Worm (Caenorhabditis elegans) whole organism, L4 larva: ENCODE results near the gene C17C3.3.

ENCODE experiments used
- F10B5.3 ChIP-seq: sonication (generic microtip); optimal IDR thresholded peaks from 2 replicates; lab custom pipeline; 2016; ENCODE audit warnings: mild to moderate bottlenecking, missing genetic modification characterization, missing compliant biosample characterization
- F49E8.2 ChIP-seq: sonication (generic microtip); optimal IDR thresholded peaks from 2 replicates; lab custom pipeline; 2016; ENCODE audit warnings: missing compliant biosample characterization, mild to moderate bottlenecking, missing genetic modification characterization, borderline replicate concordance
- R02D3.7 ChIP-seq: fragments of 150-350 bp; sonication (generic microtip); optimal IDR thresholded peaks from 3 replicates; lab custom pipeline; 2014; ENCODE audit warnings: missing biosample characterization, missing genetic modification characterization
- T20F7.1 ChIP-seq: fragments of 200-800 bp; sonication (Bioruptor generic); optimal IDR thresholded peaks from 2 replicates; lab custom pipeline; 2018; ENCODE audit warnings: mild to moderate bottlenecking, missing genetic modification characterization, missing compliant biosample characterization
- T26A8.4 ChIP-seq: fragments of 200-800 bp; sonication (Bioruptor generic); IDR thresholded peaks from 2 replicates; pipeline ENCODE4 v1.3.6; 2022; ENCODE audit warnings: missing genetic modification characterization, missing compliant biosample characterization
- Y48G9A.11 ChIP-seq: fragments of 200-800 bp; sonication (Bioruptor generic); IDR thresholded peaks from 2 replicates; pipeline ENCODE4 v1.3.6; 2022; ENCODE audit warnings: missing genetic modification reagents, missing genetic modification characterization, missing compliant biosample characterization
- Y5F2A.4 ChIP-seq: fragments of 200-800 bp; sonication (Bioruptor generic); optimal IDR thresholded peaks from 2 replicates; lab custom pipeline; 2018; ENCODE audit warnings: mild to moderate bottlenecking, missing genetic modification characterization, missing compliant biosample characterization
- Y75B8A.6 ChIP-seq: fragments of 200-800 bp; sonication (Bioruptor generic); IDR thresholded peaks from 2 replicates; pipeline ENCODE4 v1.3.6; 2022; ENCODE audit warnings: missing genetic modification reagents, missing genetic modification characterization, missing compliant biosample characterization
- ZK337.2 ChIP-seq: fragments of 200-800 bp; sonication (Bioruptor generic); IDR thresholded peaks from 2 replicates; pipeline ENCODE4 v1.3.6; 2022; ENCODE audit warnings: missing genetic modification reagents, missing genetic modification characterization, missing compliant biosample characterization
- ZK546.5 ChIP-seq, 2 experiments: sonication (generic microtip); optimal IDR thresholded peaks; 2 replicates each; lab custom pipeline; 2017; ENCODE audit warnings: missing biosample characterization in 2 of 2, missing genetic modification characterization in 2 of 2
- aha-1 ChIP-seq: fragments of 150-350 bp; peaks from one replicate; lab custom pipeline; 2014; ENCODE audit warnings: missing biosample characterization, missing genetic modification characterization
- ama-1 ChIP-seq: fragments of 150-350 bp; optimal IDR thresholded peaks from 2 replicates; lab custom pipeline; 2014; ENCODE audit warnings: inconsistent platforms, mixed read lengths
- ceh-28 ChIP-seq: fragments of 150-350 bp; optimal IDR thresholded peaks from 2 replicates; lab custom pipeline; 2014; ENCODE audit warnings: missing biosample characterization, missing genetic modification reagents, missing genetic modification characterization
- ceh-44 ChIP-seq: fragments of 200-800 bp; sonication (Bioruptor generic); IDR thresholded peaks from 2 replicates; pipeline ENCODE4 v1.3.6; 2022; ENCODE audit warnings: missing genetic modification reagents, missing genetic modification characterization, missing compliant biosample characterization
- ceh-82 ChIP-seq: sonication (generic microtip); optimal IDR thresholded peaks from 2 replicates; lab custom pipeline; 2017; ENCODE audit warnings: missing biosample characterization, missing genetic modification characterization
- cey-2 ChIP-seq: sonication (generic microtip); optimal IDR thresholded peaks from 3 replicates; lab custom pipeline; 2017; ENCODE audit warnings: missing genetic modification characterization, mild to moderate bottlenecking, missing compliant biosample characterization, antibody characterized with exemption, borderline replicate concordance; ENCODE audit not compliant: insufficient read depth
- daf-12 ChIP-seq: fragments of 150-350 bp; optimal IDR thresholded peaks from 2 replicates; lab custom pipeline; 2014; ENCODE audit warnings: missing biosample characterization, missing genetic modification reagents, missing genetic modification characterization
- daf-8 ChIP-seq: fragments of 200-800 bp; sonication (Bioruptor generic); IDR thresholded peaks from 2 replicates; pipeline ENCODE4 v1.3.6; 2022; ENCODE audit warnings: missing genetic modification characterization, missing compliant biosample characterization
- dmd-8 ChIP-seq: fragments of 200-800 bp; sonication (Bioruptor generic); IDR thresholded peaks from 2 replicates; pipeline ENCODE4 v1.3.6; 2022; ENCODE audit warnings: missing genetic modification characterization, missing compliant biosample characterization
- egl-27 ChIP-seq: sonication (generic microtip); optimal IDR thresholded peaks from 3 replicates; lab custom pipeline; 2017; ENCODE audit warnings: missing biosample characterization, missing genetic modification reagents, missing genetic modification characterization
- egl-43 ChIP-seq: fragments of 200-800 bp; sonication (Bioruptor generic); IDR thresholded peaks from 2 replicates; pipeline ENCODE4 v1.3.6; 2022; ENCODE audit warnings: missing genetic modification reagents, missing genetic modification characterization, missing compliant biosample characterization
- hif-1 ChIP-seq, 2 experiments: sonication (generic microtip); optimal IDR thresholded peaks; 2 replicates each; lab custom pipeline; 2016 to 2017; ENCODE audit warnings: missing compliant biosample characterization in 2 of 2, missing genetic modification characterization in 2 of 2, missing genetic modification reagents in 2 of 2, missing genotype in 2 of 2, mild to moderate bottlenecking in 1 of 2
- hmg-1.1 ChIP-seq: fragments of 200-800 bp; sonication (Bioruptor generic); IDR thresholded peaks from 2 replicates; pipeline ENCODE4 v1.3.6; 2022; ENCODE audit warnings: missing genetic modification reagents, missing genetic modification characterization, missing compliant biosample characterization
- jun-1 ChIP-seq: fragments of 150-350 bp; optimal IDR thresholded peaks from 2 replicates; lab custom pipeline; 2014; ENCODE audit warnings: missing biosample characterization, missing genetic modification reagents, missing genetic modification characterization
- lim-7 ChIP-seq: fragments of 200-800 bp; sonication (Bioruptor generic); IDR thresholded peaks from 2 replicates; pipeline ENCODE4 v1.3.6; 2022; ENCODE audit warnings: missing genetic modification characterization, missing compliant biosample characterization
- lin-1 ChIP-seq: fragments of 200-800 bp; sonication (Bioruptor generic); IDR thresholded peaks from 2 replicates; pipeline ENCODE4 v1.3.6; 2022; ENCODE audit warnings: missing genetic modification reagents, missing genetic modification characterization, missing compliant biosample characterization
- lin-13 ChIP-seq: fragments of 150-350 bp; optimal IDR thresholded peaks from 2 replicates; lab custom pipeline; 2014; ENCODE audit warnings: missing biosample characterization, missing genetic modification reagents, missing genetic modification characterization
- lin-15B ChIP-seq: fragments of 150-350 bp; sonication (generic microtip); optimal IDR thresholded peaks from 3 replicates; lab custom pipeline; 2014; ENCODE audit warnings: missing biosample characterization, missing genetic modification characterization
- lin-38 ChIP-seq: fragments of 200-800 bp; sonication (Bioruptor generic); IDR thresholded peaks from 2 replicates; pipeline ENCODE4 v1.3.6; 2022; ENCODE audit warnings: missing genetic modification reagents, missing genetic modification characterization, missing compliant biosample characterization
- mdl-1 ChIP-seq, 2 experiments: fragments of 150-350 bp in 1 of 2; sonication (generic microtip) in 1 of 2; optimal IDR thresholded peaks; 2 replicates each; lab custom pipeline; 2014 to 2017; ENCODE audit warnings: missing biosample characterization in 2 of 2, missing genetic modification characterization in 2 of 2
- mdt-29 ChIP-seq: fragments of 200-800 bp; sonication (Bioruptor generic); IDR thresholded peaks from 2 replicates; pipeline ENCODE4 v1.3.6; 2022; ENCODE audit warnings: missing genetic modification reagents, missing genetic modification characterization, missing compliant biosample characterization
- mxl-2 ChIP-seq: fragments of 200-800 bp; sonication (Bioruptor generic); conservative IDR thresholded peaks from 2 replicates; pipeline ENCODE4 v1.3.6; 2022; ENCODE audit warnings: missing genetic modification reagents, missing genetic modification characterization, missing compliant biosample characterization
- mxl-3 ChIP-seq: fragments of 200-800 bp; sonication (Bioruptor generic); optimal IDR thresholded peaks from 2 replicates; lab custom pipeline; 2018; ENCODE audit warnings: mild to moderate bottlenecking, missing genetic modification characterization, missing compliant biosample characterization
- nhr-10 ChIP-seq: fragments of 150-350 bp; optimal IDR thresholded peaks from 2 replicates; lab custom pipeline; 2014; ENCODE audit warnings: missing biosample characterization, missing genetic modification characterization
- nhr-11 ChIP-seq: fragments of 150-350 bp; optimal IDR thresholded peaks from 2 replicates; lab custom pipeline; 2014; ENCODE audit warnings: missing biosample characterization, missing genetic modification characterization
- nhr-42 ChIP-seq: fragments of 200-800 bp; sonication (Bioruptor generic); IDR thresholded peaks from 2 replicates; pipeline ENCODE4 v1.3.6; 2022; ENCODE audit warnings: missing genetic modification characterization, missing compliant biosample characterization
- nhr-6 ChIP-seq: fragments of 150-350 bp; optimal IDR thresholded peaks from 2 replicates; lab custom pipeline; 2014; ENCODE audit warnings: missing biosample characterization, missing genetic modification characterization
- nhr-76 ChIP-seq: fragments of 150-350 bp; optimal IDR thresholded peaks from 2 replicates; lab custom pipeline; 2014; ENCODE audit warnings: missing biosample characterization, missing genetic modification characterization
- nhr-77 ChIP-seq: fragments of 150-350 bp; optimal IDR thresholded peaks from 2 replicates; lab custom pipeline; 2014; ENCODE audit warnings: missing biosample characterization, missing genetic modification characterization
- rbr-2 ChIP-seq: sonication (generic microtip); optimal IDR thresholded peaks from 2 replicates; lab custom pipeline; 2016; ENCODE audit warnings: missing genotype, missing genetic modification characterization, missing compliant biosample characterization
- set-16 ChIP-seq: fragments of 200-800 bp; sonication (Bioruptor generic); IDR thresholded peaks from 2 replicates; pipeline ENCODE4 v1.3.6; 2022; ENCODE audit warnings: missing genetic modification reagents, missing genetic modification characterization, missing compliant biosample characterization
- skn-1 ChIP-seq: fragments of 150-350 bp; optimal IDR thresholded peaks from 2 replicates; lab custom pipeline; 2014; ENCODE audit warnings: missing biosample characterization, missing genetic modification characterization
- snpc-1.2 ChIP-seq: fragments of 200-800 bp; sonication (Bioruptor generic); IDR thresholded peaks from 2 replicates; pipeline ENCODE4 v1.3.6; 2022; ENCODE audit warnings: missing genetic modification reagents, missing genetic modification characterization, missing compliant biosample characterization
- spr-3 ChIP-seq: fragments of 200-800 bp; sonication (Bioruptor generic); optimal IDR thresholded peaks from 2 replicates; lab custom pipeline; 2018; ENCODE audit warnings: mild to moderate bottlenecking, missing genetic modification characterization, missing compliant biosample characterization
- tag-97 ChIP-seq: fragments of 200-800 bp; sonication (Bioruptor generic); IDR thresholded peaks from 2 replicates; pipeline ENCODE4 v1.3.6; 2022; ENCODE audit warnings: missing genetic modification characterization, missing compliant biosample characterization
- tra-1 ChIP-seq: fragments of 200-800 bp; sonication (Bioruptor generic); IDR thresholded peaks from 2 replicates; pipeline ENCODE4 v1.3.6; 2022; ENCODE audit warnings: missing genetic modification reagents, missing genetic modification characterization, missing compliant biosample characterization
- unc-39 ChIP-seq: sonication (generic microtip); optimal IDR thresholded peaks from 2 replicates; lab custom pipeline; 2017; ENCODE audit warnings: missing biosample characterization, missing genetic modification characterization
- vab-7 ChIP-seq: fragments of 200-800 bp; sonication (Bioruptor generic); IDR thresholded peaks from 2 replicates; pipeline ENCODE4 v1.3.6; 2022; ENCODE audit warnings: missing genetic modification reagents, missing genetic modification characterization, missing compliant biosample characterization
- zfp-3 ChIP-seq: fragments of 200-800 bp; sonication (Bioruptor generic); conservative IDR thresholded peaks from 2 replicates; pipeline ENCODE4 v1.3.6; 2022; ENCODE audit warnings: missing genetic modification reagents, missing genetic modification characterization, missing compliant biosample characterization
- ztf-11 ChIP-seq: fragments of 150-350 bp; optimal IDR thresholded peaks from 2 replicates; lab custom pipeline; 2014; ENCODE audit warnings: missing biosample characterization, missing genetic modification characterization
- ztf-7 ChIP-seq: fragments of 150-350 bp; optimal IDR thresholded peaks from 2 replicates; lab custom pipeline; 2014; ENCODE audit warnings: missing biosample characterization, missing genetic modification characterization

The C17C3.3 gene

DNA sequence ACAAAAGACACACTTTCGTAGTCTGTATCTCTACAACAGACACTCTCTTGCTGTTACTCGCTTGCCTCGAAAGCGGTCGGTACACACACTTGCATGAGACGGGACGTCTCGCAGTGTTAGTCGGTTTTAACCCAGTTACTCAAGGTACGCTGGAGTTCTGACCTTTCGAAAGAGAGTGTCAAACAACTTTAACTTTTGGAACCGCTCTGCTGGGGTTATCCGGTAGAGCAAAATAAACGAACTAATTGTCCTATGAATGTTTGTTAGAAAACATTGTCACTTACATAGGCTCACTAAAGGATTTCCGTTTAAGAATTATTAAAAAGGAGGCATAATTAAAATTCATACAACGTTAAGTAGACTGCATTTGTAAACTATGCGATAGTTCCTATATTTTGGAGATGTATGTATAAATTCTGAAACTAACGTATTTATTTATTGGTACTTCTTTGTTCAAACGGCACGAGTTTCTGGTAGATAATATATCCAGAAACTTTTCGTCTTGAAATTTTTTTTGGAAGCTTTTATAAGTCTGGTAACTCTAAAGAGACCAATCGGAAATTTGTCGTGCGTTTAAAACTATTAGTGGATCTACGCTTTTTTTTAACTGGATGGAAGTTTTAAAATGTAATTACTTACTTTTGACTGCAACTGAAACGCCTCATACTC, 17.9 kb upstream of the C17C3.3 start (continued):
- TF ChIP-seq F10B5.3 (peak; percentile 93), Y48G9A.11 (GFP tag; lab: Robert Waterston, UW) (peak; percentile 75), ZK337.2 (GFP tag; lab: Robert Waterston, UW) (peak; percentile 88), jun-1 (tag; lab: Kevin White, UChicago) (peak; percentile 97), unc-39 (tag; lab: Kevin White, UChicago) (no peak), hif-1 (tag; optimal IDR thresholded peaks at IDR 0.05; lab: Kevin White, UChicago) (peak; percentile 69 to 89), lin-1 (GFP tag; lab: Robert Waterston, UW) (peak; percentile 95), nhr-11 (tag; lab: Kevin White, UChicago) (peak; percentile 98), skn-1 (tag; lab: Kevin White, UChicago) (peak; percentile 69), ztf-7 (peak; percentile 92), daf-8 (GFP tag; lab: Robert Waterston, UW) (peak; percentile 84; the same call in 1 of the 2 replicates), nhr-6 (peak; percentile 93), nhr-42 (GFP tag; lab: Robert Waterston, UW) (peak; percentile 96), ceh-44 (GFP tag; lab: Robert Waterston, UW) (peak; percentile 94), cey-2 (tag; lab: Kevin White, UChicago) (peak; percentile 92), egl-27 (tag; lab: Kevin White, UChicago) (no peak), rbr-2 (peak; percentile 98), nhr-77 (peak; percentile 97), ceh-82 (tag; lab: Kevin White, UChicago) (no peak), dmd-8 (GFP tag; lab: Robert Waterston, UW) (peak; percentile 61; the same call in 1 of the 2 replicates), ceh-28 (tag; lab: Kevin White, UChicago) (peak; percentile 33), mxl-3 (GFP tag; lab: Kevin White, UChicago) (peak; percentile 90), nhr-76 (tag; lab: Kevin White, UChicago) (peak; percentile 46), aha-1 (peak; percentile 100), egl-43 (GFP tag; lab: Robert Waterston, UW) (peak; percentile 99), mdl-1 (tag; optimal IDR thresholded peaks at IDR 0.05; lab: Kevin White, UChicago) (peak; percentile 84 to 93), hmg-1.1 (GFP tag; lab: Robert Waterston, UW) (peak; percentile 99), tag-97 (GFP tag; lab: Robert Waterston, UW) (peak; percentile 30; the same call in 1 of the 2 replicates), ama-1 (lab: Kevin White, UChicago) (peak; percentile 100), tra-1 (peak; percentile 96), nhr-10 (tag; lab: Kevin White, UChicago) (peak; percentile 96), F49E8.2 (peak; percentile 82), set-16 (peak; percentile 71), vab-7 (peak; percentile 94), R02D3.7 (peak; percentile 44), spr-3 (peak; percentile 99), zfp-3 (GFP tag; lab: Robert Waterston, UW) (peak; percentile 94), lin-13 (peak; percentile 92), T20F7.1 (GFP tag; lab: Kevin White, UChicago) (peak; percentile 92), Y75B8A.6 (GFP tag; lab: Robert Waterston, UW) (peak; percentile 76; the same call in 1 of the 2 replicates), mdt-29 (GFP tag; lab: Robert Waterston, UW) (peak; percentile 99), mxl-2 (GFP tag; lab: Robert Waterston, UW) (peak; percentile 85; the same call in 1 of the 2 replicates), lin-38 (GFP tag; lab: Robert Waterston, UW) (peak; percentile 90), daf-12 (tag; lab: Kevin White, UChicago) (no peak), lim-7 (GFP tag; lab: Robert Waterston, UW) (peak; percentile 78), ztf-11 (tag; lab: Kevin White, UChicago) (peak; percentile 42), snpc-1.2 (GFP tag; lab: Robert Waterston, UW) (peak; percentile 79), lin-15B (tag; lab: Kevin White, UChicago) (peak; percentile 65), ZK546.5 (tag; optimal IDR thresholded peaks at IDR 0.05; lab: Kevin White, UChicago) (peak; percentile 44 to 74), Y5F2A.4 (GFP tag; lab: Kevin White, UChicago) (peak; percentile 86), T26A8.4 (GFP tag; lab: Robert Waterston, UW) (peak; percentile 99)
